Fruit fly (Drosophila melanogaster) S2 (cell line): ENCODE measurements around the gene Fer2.

Experiments used
- CG8478 ChIP-seq: fragments of >200 bp; optimal IDR thresholded peaks from 2 replicates; lab custom pipeline; 2018
- CTCF ChIP-seq, 2 experiments: fragments of >200 bp; optimal IDR thresholded peaks; 2 replicates each; lab custom pipeline; 2018

- TF ChIP-seq CG8478 (no peak), CTCF (optimal IDR thresholded peaks at IDR 0.05; lab: Kevin White, UChicago) (no peak)
Measured at dm6 chr3R:16168088-16168487, 17.0 kb upstream of the Fer2 start.
